Worm (Caenorhabditis elegans) whole organism, young adult: Measurements from ENCODE around the gene pitr-6.

Source experiments
- C06A6.2 ChIP-seq: fragments of 200-800 bp; sonication (Bioruptor generic); conservative IDR thresholded peaks from 2 replicates; pipeline ENCODE4 v1.3.6; 2022; ENCODE audit warnings: missing genetic modification characterization, missing compliant biosample characterization
- F49E8.2 ChIP-seq: sonication (generic microtip); optimal IDR thresholded peaks from 3 replicates; lab custom pipeline; 2017; ENCODE audit warnings: missing genetic modification characterization, mild to moderate bottlenecking, missing compliant biosample characterization, antibody characterized with exemption, moderate library complexity; ENCODE audit not compliant: insufficient read depth
- atf-7 ChIP-seq: sonication (generic microtip); optimal IDR thresholded peaks from 2 replicates; lab custom pipeline; 2017; ENCODE audit warnings: mild to moderate bottlenecking, missing genetic modification characterization, missing compliant biosample characterization
- dox-1 ChIP-seq: fragments of 200-800 bp; sonication (Bioruptor generic); IDR thresholded peaks from 2 replicates; pipeline ENCODE4 v1.3.6; 2022; ENCODE audit warnings: missing genetic modification reagents, missing genetic modification characterization, missing compliant biosample characterization
- dpl-1 ChIP-seq: fragments of 150-350 bp; optimal IDR thresholded peaks from 2 replicates; lab custom pipeline; 2014; ENCODE audit warnings: missing biosample characterization, missing genetic modification reagents, missing genetic modification characterization
- fkh-3 ChIP-seq: sonication (generic microtip); optimal IDR thresholded peaks from 2 replicates; lab custom pipeline; 2016; ENCODE audit warnings: mild to moderate bottlenecking, missing genetic modification characterization, missing compliant biosample characterization
- hlh-12 ChIP-seq: sonication (generic microtip); optimal IDR thresholded peaks from 2 replicates; lab custom pipeline; 2016; ENCODE audit warnings: missing genetic modification characterization, missing compliant biosample characterization
- nhr-27 ChIP-seq: fragments of 200-800 bp; sonication (Bioruptor generic); optimal IDR thresholded peaks from 2 replicates; lab custom pipeline; 2018; ENCODE audit warnings: mild to moderate bottlenecking, missing genetic modification characterization, moderate library complexity, missing compliant biosample characterization
- snpc-4 ChIP-seq, 5 experiments: fragments of 150-350 bp in 1 of 5; sonication (generic microtip) in 4 of 5; optimal IDR thresholded peaks; 2 replicates each; lab custom pipeline; 2014 to 2018; ENCODE audit warnings: missing genetic modification characterization in 5 of 5, missing biosample characterization in 3 of 5, antibody characterized with exemption in 2 of 5, mild to moderate bottlenecking in 2 of 5, missing compliant biosample characterization in 2 of 5, missing genotype in 2 of 5, moderate library complexity in 2 of 5, missing genetic modification reagents in 1 of 5
- ztf-3 ChIP-seq: fragments of 200-800 bp; sonication (Bioruptor generic); optimal IDR thresholded peaks from 2 replicates; lab custom pipeline; 2018; ENCODE audit warnings: mild to moderate bottlenecking, missing genetic modification characterization, missing compliant biosample characterization

DNA sequence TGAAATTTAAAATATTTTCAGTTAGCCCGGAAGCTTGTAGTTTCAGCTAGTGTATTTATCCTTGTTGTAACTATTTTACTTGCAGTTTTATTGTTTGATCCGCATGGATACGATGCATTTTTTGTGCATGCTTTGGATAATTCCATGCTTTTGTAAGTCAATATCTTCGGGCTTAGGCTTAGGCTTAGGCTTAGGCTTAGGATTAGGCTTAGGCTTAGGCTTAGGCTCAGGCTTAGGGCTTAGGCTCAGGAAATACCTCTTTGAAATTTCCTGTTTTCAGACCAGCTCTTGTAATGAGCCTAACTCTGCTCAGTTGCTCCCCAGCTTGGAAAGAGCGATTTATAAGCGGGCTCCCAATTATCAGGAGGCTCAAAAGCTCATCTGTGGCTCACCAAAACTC is 21.9 kb downstream of the pitr-6 start, which contains the start of gene srg-16:
- TF ChIP-seq atf-7 (tag; lab: Kevin White, UChicago) (no peak), snpc-4 (GFP tag; optimal IDR thresholded peaks at IDR 0.05; lab: Kevin White, UChicago) (no peak), snpc-4 (tag; optimal IDR thresholded peaks at IDR 0.05; lab: Kevin White, UChicago) (no peak), C06A6.2 (GFP tag; lab: Robert Waterston, UW) (no peak), dpl-1 (GFP tag; lab: Kevin White, UChicago) (no peak), fkh-3 (tag; lab: Kevin White, UChicago) (no peak), dox-1 (GFP tag; lab: Robert Waterston, UW) (no peak), hlh-12 (tag; lab: Kevin White, UChicago) (no peak), F49E8.2 (tag; lab: Kevin White, UChicago) (no peak), ztf-3 (GFP tag; lab: Kevin White, UChicago) (no peak), nhr-27 (tag; lab: Kevin White, UChicago) (no peak)
